Worm (Caenorhabditis elegans): Measurements from ENCODE around the gene Y56A3A.2.
A peak's percentile ranks its signal among the peaks of the same experiment; 100 is the strongest.

Y56A3A.2 gene

ce11 chrIII:11829585-11830195 is 32.4 kb downstream of the Y56A3A.2 start:
- no peak for TF ChIP-seq nhr-76 (tag; optimal IDR thresholded peaks at IDR 0.05)
- TF ChIP-seq R02D3.7 (tag; optimal IDR thresholded peaks at IDR 0.05) = no peak
- peak; percentile 99 for TF ChIP-seq nfya-1 (tag; optimal IDR thresholded peaks at IDR 0.05; ENCODE audit: insufficient read depth)
- TF ChIP-seq fkh-10 (GFP tag; optimal IDR thresholded peaks at IDR 0.05) = no peak
- no peak for TF ChIP-seq skn-1 (tag; optimal IDR thresholded peaks at IDR 0.05)

- TF ChIP-seq ztf-11 (tag; optimal IDR thresholded peaks at IDR 0.05) = no peak
- TF ChIP-seq lin-15B (tag; optimal IDR thresholded peaks at IDR 0.05) = peak; percentile 2
- peak; percentile 98 for TF ChIP-seq nfya-1 (tag; optimal IDR thresholded peaks at IDR 0.05; ENCODE audit: insufficient read depth)
These were observed 33.0 kb downstream of the Y56A3A.2 start for ce11 chrIII:11829062-11829461.

- TF ChIP-seq nhr-28 (tag; optimal IDR thresholded peaks at IDR 0.05) = no peak
- no peak for TF ChIP-seq ceh-28 (tag; optimal IDR thresholded peaks at IDR 0.05)
- no peak for TF ChIP-seq nhr-77 (tag; optimal IDR thresholded peaks at IDR 0.05)
- no peak for TF ChIP-seq elt-2 (tag; optimal IDR thresholded peaks at IDR 0.05)
- TF ChIP-seq mdl-1 (tag; optimal IDR thresholded peaks at IDR 0.05) = no peak
- no peak for TF ChIP-seq nhr-11 (tag; optimal IDR thresholded peaks at IDR 0.05)
- TF ChIP-seq nhr-76 (tag; optimal IDR thresholded peaks at IDR 0.05) = no peak
- no peak for TF ChIP-seq lsy-12 (tag; optimal IDR thresholded peaks at IDR 0.05)
- no peak for TF ChIP-seq eor-1 (tag; optimal IDR thresholded peaks at IDR 0.05)
- no peak for TF ChIP-seq ztf-11 (tag; optimal IDR thresholded peaks at IDR 0.05)
- TF ChIP-seq fkh-10 (GFP tag; optimal IDR thresholded peaks at IDR 0.05) = no peak
These were observed 35.9 kb downstream of the Y56A3A.2 start, which contains the start of gene rsp-8 for ce11 chrIII:11826118-11826517. rsp-8 (plus strand) TSS chrIII:11826418.

ce11 chrIII:11825654-11826053 is 36.4 kb downstream of the Y56A3A.2 start:
- peak; percentile 25 for TF ChIP-seq fkh-10 (GFP tag; optimal IDR thresholded peaks at IDR 0.05)
- no peak for TF ChIP-seq nhr-237 (tag; optimal IDR thresholded peaks at IDR 0.05)
- no peak for TF ChIP-seq nhr-23 (tag; optimal IDR thresholded peaks at IDR 0.05)
- no peak for TF ChIP-seq unc-39 (tag; optimal IDR thresholded peaks at IDR 0.05)
- peak; percentile 60 for TF ChIP-seq nhr-25 (tag; optimal IDR thresholded peaks at IDR 0.05)
- no peak for TF ChIP-seq egl-27 (tag; optimal IDR thresholded peaks at IDR 0.05)
- TF ChIP-seq ceh-82 (tag; optimal IDR thresholded peaks at IDR 0.05) = no peak
- TF ChIP-seq snpc-4 (tag; optimal IDR thresholded peaks at IDR 0.05) = peak; percentile 85
- TF ChIP-seq ZK546.5 (tag; optimal IDR thresholded peaks at IDR 0.05) = no peak
- TF ChIP-seq nhr-43 (tag; optimal IDR thresholded peaks at IDR 0.05; ENCODE audit: poor library complexity, severe bottlenecking) = no peak
- TF ChIP-seq tbx-2 (tag; optimal IDR thresholded peaks at IDR 0.05) = no peak
- peak; percentile 69 for TF ChIP-seq egl-5 (tag; optimal IDR thresholded peaks at IDR 0.05)
- TF ChIP-seq nhr-67 (tag; optimal IDR thresholded peaks at IDR 0.05) = no peak
- TF ChIP-seq elt-2 (tag; optimal IDR thresholded peaks at IDR 0.05) = peak; percentile 48
- TF ChIP-seq lsy-12 (tag; optimal IDR thresholded peaks at IDR 0.05) = peak; percentile 18
- no peak for TF ChIP-seq eor-1 (tag; optimal IDR thresholded peaks at IDR 0.05)
- no peak for TF ChIP-seq ztf-11 (tag; optimal IDR thresholded peaks at IDR 0.05)
- no peak for TF ChIP-seq nhr-11 (tag; optimal IDR thresholded peaks at IDR 0.05)
- no peak for TF ChIP-seq daf-12 (tag; optimal IDR thresholded peaks at IDR 0.05)
- TF ChIP-seq lin-15B (tag; optimal IDR thresholded peaks at IDR 0.05) = peak; percentile 86
- TF ChIP-seq R02D3.7 (tag; optimal IDR thresholded peaks at IDR 0.05) = no peak
- TF ChIP-seq lin-39 (tag; optimal IDR thresholded peaks at IDR 0.05) = peak; percentile 94
- no peak for TF ChIP-seq jun-1 (tag; optimal IDR thresholded peaks at IDR 0.05)
- TF ChIP-seq nfya-1 (tag; optimal IDR thresholded peaks at IDR 0.05; ENCODE audit: insufficient read depth) = peak; percentile 91
- TF ChIP-seq ztf-4 (tag; optimal IDR thresholded peaks at IDR 0.05) = no peak
- TF ChIP-seq sea-2 (GFP tag; optimal IDR thresholded peaks at IDR 0.05) = no peak
- TF ChIP-seq mdl-1 (tag; optimal IDR thresholded peaks at IDR 0.05) = no peak
- peak; percentile 46 for TF ChIP-seq hmg-11 (tag; optimal IDR thresholded peaks at IDR 0.05)
- TF ChIP-seq skn-1 (tag; optimal IDR thresholded peaks at IDR 0.05) = peak; percentile 54
- TF ChIP-seq pha-4 (tag; optimal IDR thresholded peaks at IDR 0.05) = peak; percentile 78

ce11 chrIII:11824580-11824979 is 37.5 kb downstream of the Y56A3A.2 start:
- TF ChIP-seq lin-39 (tag; optimal IDR thresholded peaks at IDR 0.05) (no peak), nhr-237 (tag; optimal IDR thresholded peaks at IDR 0.05) (no peak), daf-12 (tag; optimal IDR thresholded peaks at IDR 0.05) (no peak), nhr-67 (tag; optimal IDR thresholded peaks at IDR 0.05) (no peak), fkh-2 (tag; optimal IDR thresholded peaks at IDR 0.05) (no peak), elt-1 (tag; optimal IDR thresholded peaks at IDR 0.05) (no peak), elt-3 (tag; optimal IDR thresholded peaks at IDR 0.05) (no peak), jun-1 (tag; optimal IDR thresholded peaks at IDR 0.05) (no peak), skn-1 (tag; optimal IDR thresholded peaks at IDR 0.05) (no peak), nhr-23 (tag; optimal IDR thresholded peaks at IDR 0.05) (no peak), pha-4 (tag; optimal IDR thresholded peaks at IDR 0.05) (no peak), ZK546.5 (tag; optimal IDR thresholded peaks at IDR 0.05) (no peak), hmg-11 (tag; optimal IDR thresholded peaks at IDR 0.05) (no peak), nhr-76 (tag; optimal IDR thresholded peaks at IDR 0.05) (no peak), lin-15B (tag; optimal IDR thresholded peaks at IDR 0.05) (no peak), tbx-2 (tag; optimal IDR thresholded peaks at IDR 0.05) (no peak), snpc-4 (tag; optimal IDR thresholded peaks at IDR 0.05) (no peak)
